Worm (Caenorhabditis elegans) whole organism, early embryonic: ENCODE results near the gene cbp-1.

Source experiments
- aly-1 ChIP-seq: sonication (generic microtip); optimal IDR thresholded peaks from 2 replicates; lab custom pipeline; 2016; ENCODE audit warnings: missing genetic modification characterization, missing compliant biosample characterization
- ama-1 ChIP-seq: fragments of 150-350 bp; optimal IDR thresholded peaks from 2 replicates; lab custom pipeline; 2014
- ceh-13 ChIP-seq: fragments of 200-800 bp; sonication (Bioruptor generic); optimal IDR thresholded peaks from 2 replicates; lab custom pipeline; 2018; ENCODE audit warnings: mild to moderate bottlenecking, missing genetic modification characterization, missing compliant biosample characterization
- flt-1 ChIP-seq: fragments of 200-800 bp; sonication (Bioruptor generic); IDR thresholded peaks from 2 replicates; pipeline ENCODE4 v1.3.6; 2022; ENCODE audit warnings: missing genetic modification characterization, missing compliant biosample characterization
- hmbx-1 ChIP-seq: sonication (generic microtip); optimal IDR thresholded peaks from 2 replicates; lab custom pipeline; 2016; ENCODE audit warnings: mild to moderate bottlenecking, missing genetic modification characterization, missing compliant biosample characterization
- pes-1 ChIP-seq: fragments of 200-800 bp; sonication (Bioruptor generic); IDR thresholded peaks from 2 replicates; pipeline ENCODE4 v1.3.6; 2022; ENCODE audit warnings: missing genetic modification reagents, missing genetic modification characterization, missing compliant biosample characterization
- sea-1 ChIP-seq: fragments of 200-800 bp; sonication (Bioruptor generic); conservative IDR thresholded peaks from 2 replicates; pipeline ENCODE4 v1.3.6; 2022; ENCODE audit warnings: missing genetic modification characterization, missing compliant biosample characterization

DNA sequence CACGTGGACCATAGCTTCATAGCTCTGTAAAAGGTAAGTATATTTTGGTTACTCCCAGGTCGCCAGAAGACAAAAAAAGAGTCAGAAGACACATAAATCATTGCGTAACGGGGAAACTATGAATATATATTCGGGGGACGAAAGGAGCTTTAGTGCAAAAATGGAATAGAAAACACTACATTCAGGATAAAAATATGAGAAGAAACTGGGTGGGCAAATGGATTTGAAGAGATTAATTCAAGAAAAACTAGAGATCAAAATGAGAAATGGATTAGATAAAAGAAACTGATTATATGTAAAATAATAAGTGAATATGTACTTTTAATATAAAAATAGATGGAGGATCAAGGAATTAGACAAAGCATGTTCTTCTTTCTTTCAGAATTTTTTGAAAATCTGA lies 38.9 kb upstream of the cbp-1 start, which contains the start of gene C07A9.12:
- TF ChIP-seq hmbx-1 (tag; lab: Kevin White, UChicago), result no peak
- TF ChIP-seq flt-1 (GFP tag; lab: Robert Waterston, UW), result no peak
- TF ChIP-seq ama-1 (lab: Kevin White, UChicago), result no peak
- no peak for TF ChIP-seq aly-1 (tag; lab: Kevin White, UChicago)
- TF ChIP-seq ceh-13 (GFP tag; lab: Kevin White, UChicago), result no peak
- no peak for TF ChIP-seq pes-1 (GFP tag; lab: Robert Waterston, UW)
- TF ChIP-seq sea-1 (GFP tag; lab: Robert Waterston, UW), result no peak
